Fruit fly (Drosophila melanogaster) whole organism, adult: ENCODE data around the gene CG10761.

ENCODE experiments used
- CG11617 ChIP-seq: fragments of 200-800 bp; sonication (Bioruptor generic); optimal IDR thresholded peaks from 2 replicates; lab custom pipeline; 2017; ENCODE audit warnings: mild to moderate bottlenecking, missing biosample characterization, missing genetic modification reagents, missing genetic modification characterization
- CG1620 ChIP-seq: fragments of 200-800 bp; sonication (Bioruptor generic); optimal IDR thresholded peaks from 2 replicates; lab custom pipeline; 2016; ENCODE audit warnings: missing biosample characterization, missing genetic modification characterization
- CG5204 ChIP-seq: fragments of 200-800 bp; sonication (Bioruptor generic); optimal IDR thresholded peaks from 2 replicates; lab custom pipeline; 2016; ENCODE audit warnings: missing biosample characterization, missing genetic modification characterization
- CG7045 ChIP-seq: fragments of 200-800 bp; sonication (Bioruptor generic); optimal IDR thresholded peaks from 2 replicates; lab custom pipeline; 2017; ENCODE audit warnings: missing biosample characterization, mild to moderate bottlenecking, missing genetic modification characterization
- CG7101 ChIP-seq: fragments of 200-800 bp; sonication (Bioruptor generic); optimal IDR thresholded peaks from 2 replicates; lab custom pipeline; 2018; ENCODE audit warnings: missing biosample characterization, mild to moderate bottlenecking, missing genetic modification characterization, moderate library complexity
- Clk ChIP-seq: fragments of 200-800 bp; sonication (Bioruptor generic); optimal IDR thresholded peaks from 2 replicates; lab custom pipeline; 2017; ENCODE audit warnings: missing biosample characterization, missing genetic modification characterization
- Mnt ChIP-seq: fragments of 200-800 bp; sonication (Bioruptor generic); optimal IDR thresholded peaks from 2 replicates; lab custom pipeline; 2016; ENCODE audit warnings: missing biosample characterization, mild to moderate bottlenecking, missing genetic modification characterization
- cic ChIP-seq: fragments of 200-800 bp; sonication (Bioruptor generic); optimal IDR thresholded peaks from 2 replicates; lab custom pipeline; 2017; ENCODE audit warnings: missing biosample characterization, mild to moderate bottlenecking, missing genetic modification characterization, moderate library complexity
- cnc ChIP-seq, 2 experiments: fragments of >200 bp; optimal IDR thresholded peaks; 2 replicates each; lab custom pipeline; 2017
- kay ChIP-seq: fragments of 200-800 bp; sonication (Bioruptor generic); peaks from one replicate; lab custom pipeline; 2016; ENCODE audit warnings: missing biosample characterization, missing genetic modification characterization, borderline replicate concordance
- ovo ChIP-seq: fragments of 200-800 bp; sonication (Bioruptor generic); optimal IDR thresholded peaks from 2 replicates; lab custom pipeline; 2016; ENCODE audit warnings: missing biosample characterization, missing genetic modification characterization
- toe ChIP-seq: fragments of 200-800 bp; sonication (Bioruptor generic); optimal IDR thresholded peaks from 2 replicates; lab custom pipeline; 2016; ENCODE audit warnings: missing biosample characterization, missing genetic modification characterization

DNA sequence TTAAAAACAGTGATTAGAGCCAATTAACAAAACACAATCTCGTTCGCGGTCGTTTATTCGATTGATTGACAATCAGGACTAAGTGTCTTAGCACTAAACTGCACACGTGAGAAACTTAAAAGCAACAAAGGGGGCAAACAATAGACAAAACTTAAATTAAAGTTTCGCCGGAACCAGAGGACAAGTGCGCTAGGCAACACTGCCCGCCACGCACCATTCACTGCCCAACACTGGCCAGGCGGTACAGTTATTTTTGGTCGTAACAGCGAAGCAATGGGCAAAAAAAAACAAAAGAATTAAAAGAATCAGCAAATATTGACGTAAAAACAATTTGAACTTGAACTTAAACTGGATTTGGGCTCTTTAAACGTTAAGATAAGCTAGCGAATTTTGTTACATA lies 25.3 kb downstream of the CG10761 start:
- TF ChIP-seq Clk (GFP tag; lab: Kevin White, UChicago) (no peak), toe (GFP tag; lab: Kevin White, UChicago) (no peak), cic (GFP tag; lab: Kevin White, UChicago) (no peak), CG11617 (GFP tag; lab: Kevin White, UChicago) (no peak), CG7101 (tag; lab: Kevin White, UChicago) (no peak), Mnt (GFP tag; lab: Kevin White, UChicago) (no peak), CG7045 (GFP tag; lab: Kevin White, UChicago) (no peak), ovo (GFP tag; lab: Kevin White, UChicago) (no peak), cnc (optimal IDR thresholded peaks at IDR 0.05; lab: Kevin White, UChicago) (no peak), CG5204 (GFP tag; lab: Kevin White, UChicago) (no peak), kay (GFP tag; lab: Kevin White, UChicago) (no peak), CG1620 (no peak)
